Fruit fly (Drosophila melanogaster) whole organism, wandering third instar larva: ENCODE results near the gene PH4alphaNE2.
A peak's percentile ranks its signal among the peaks of the same experiment; 100 is the strongest.

Source experiments
- CG9705 ChIP-seq: fragments of 200-800 bp; sonication (Bioruptor generic); optimal IDR thresholded peaks from 2 replicates; lab custom pipeline; 2018; ENCODE audit warnings: missing biosample characterization, mild to moderate bottlenecking, missing genetic modification characterization
- CrebA ChIP-seq: fragments of 200-800 bp; sonication (Bioruptor generic); optimal IDR thresholded peaks from 2 replicates; lab custom pipeline; 2016; ENCODE audit warnings: missing biosample characterization, mild to moderate bottlenecking, missing genetic modification characterization, borderline replicate concordance
- Dfd ChIP-seq: fragments of >200 bp; optimal IDR thresholded peaks from 2 replicates; lab custom pipeline; 2017; ENCODE audit warnings: missing biosample characterization, missing genetic modification characterization
- Dif ChIP-seq: fragments of 200-275, 200-300 bp; sonication (Bioruptor generic); optimal IDR thresholded peaks from 2 replicates; lab custom pipeline; 2018; ENCODE audit warnings: missing biosample characterization, missing genetic modification characterization; ENCODE audit not compliant: partially characterized antibody
- GATAd ChIP-seq: sonication (Bioruptor generic); optimal IDR thresholded peaks from 2 replicates; lab custom pipeline; 2016; ENCODE audit warnings: missing biosample characterization, missing genetic modification characterization
- HLH106 ChIP-seq: fragments of 200-800 bp; optimal IDR thresholded peaks from 3 replicates; lab custom pipeline; 2019; ENCODE audit warnings: missing biosample characterization, mild to moderate bottlenecking, missing genetic modification characterization, moderate library complexity
- Hnf4 ChIP-seq: fragments of 200-800 bp; sonication (Bioruptor generic); optimal IDR thresholded peaks from 2 replicates; lab custom pipeline; 2016; ENCODE audit warnings: missing biosample characterization, mild to moderate bottlenecking, missing genetic modification characterization
- Hr78 ChIP-seq: fragments of >200 bp; optimal IDR thresholded peaks from 2 replicates; lab custom pipeline; 2017; ENCODE audit warnings: missing biosample characterization, missing genetic modification characterization
- Hr83 ChIP-seq: fragments of 200-300 bp; sonication (Bioruptor generic); optimal IDR thresholded peaks from 2 replicates; lab custom pipeline; 2016; ENCODE audit warnings: missing biosample characterization, mild to moderate bottlenecking, missing genetic modification characterization, moderate library complexity; ENCODE audit not compliant: poor library complexity, severe bottlenecking
- Jra ChIP-seq: sonication (Bioruptor generic); optimal IDR thresholded peaks from 2 replicates; lab custom pipeline; 2016; ENCODE audit warnings: missing biosample characterization, missing genetic modification characterization
- Mio ChIP-seq: sonication (Bioruptor generic); optimal IDR thresholded peaks from 2 replicates; lab custom pipeline; 2016; ENCODE audit warnings: missing biosample characterization, missing genetic modification characterization
- Myc ChIP-seq: fragments of >200 bp; optimal IDR thresholded peaks from 2 replicates; lab custom pipeline; 2017
- N ChIP-seq: fragments of >200 bp; optimal IDR thresholded peaks from 2 replicates; lab custom pipeline; 2018; ENCODE audit warnings: missing biosample characterization, missing external identifiers, missing genetic modification characterization
- OdsH ChIP-seq: fragments of 200-800 bp; sonication (Bioruptor generic); optimal IDR thresholded peaks from 2 replicates; lab custom pipeline; 2016; ENCODE audit warnings: missing biosample characterization, mild to moderate bottlenecking, missing genetic modification characterization
- Rel ChIP-seq, 2 experiments: fragments of 200-800 bp; sonication (Bioruptor generic) in 1 of 2; optimal IDR thresholded peaks; 2 replicates in 1 of 2; 3 replicates in 1 of 2; lab custom pipeline; 2016 to 2019; ENCODE audit warnings: mild to moderate bottlenecking in 2 of 2, missing biosample characterization in 2 of 2, missing genetic modification characterization in 2 of 2, moderate library complexity in 1 of 2
- Sp1 ChIP-seq: fragments of 200-800 bp; sonication (Bioruptor generic); optimal IDR thresholded peaks from 3 replicates; lab custom pipeline; 2019; ENCODE audit warnings: missing biosample characterization, mild to moderate bottlenecking, missing genetic modification characterization, moderate library complexity
- Vsx2 ChIP-seq: fragments of 200-300, 225-300 bp; sonication (Bioruptor generic); optimal IDR thresholded peaks from 2 replicates; lab custom pipeline; 2018; ENCODE audit warnings: missing biosample characterization, missing genetic modification characterization; ENCODE audit not compliant: partially characterized antibody
- br ChIP-seq: fragments of 200-800 bp; sonication (Bioruptor generic); optimal IDR thresholded peaks from 2 replicates; lab custom pipeline; 2016; ENCODE audit warnings: missing biosample characterization, missing genetic modification characterization
- brk ChIP-seq: fragments of 200-800 bp; sonication (Bioruptor generic); optimal IDR thresholded peaks from 2 replicates; lab custom pipeline; 2016; ENCODE audit warnings: missing biosample characterization, mild to moderate bottlenecking, missing genetic modification characterization
- dl ChIP-seq, 2 experiments: fragments of 175-275, 200-275 bp in 1 of 2; fragments of 200-275 bp in 1 of 2; sonication (Bioruptor generic); optimal IDR thresholded peaks; lab custom pipeline; 2018; ENCODE audit warnings: mild to moderate bottlenecking in 2 of 2, missing biosample characterization in 2 of 2, missing genetic modification characterization in 2 of 2, moderate library complexity in 2 of 2; ENCODE audit not compliant: partially characterized antibody in 2 of 2, insufficient read depth in 1 of 2
- dmrt93B ChIP-seq: fragments of 200-800 bp; sonication (Bioruptor generic); optimal IDR thresholded peaks from 2 replicates; lab custom pipeline; 2018; ENCODE audit warnings: missing biosample characterization, mild to moderate bottlenecking, missing genetic modification characterization
- ey ChIP-seq: fragments of 200-800 bp; sonication (Bioruptor generic); optimal IDR thresholded peaks from 2 replicates; lab custom pipeline; 2016; ENCODE audit warnings: missing biosample characterization, missing genetic modification characterization
- foxo ChIP-seq, 2 experiments: fragments of 200-800 bp; sonication (Bioruptor generic); optimal IDR thresholded peaks; 2 replicates in 1 of 2; 3 replicates in 1 of 2; lab custom pipeline; 2016 to 2017; ENCODE audit warnings: missing biosample characterization in 2 of 2, missing genetic modification characterization in 2 of 2
- fru ChIP-seq: fragments of 200-800 bp; sonication (Bioruptor generic); optimal IDR thresholded peaks from 3 replicates; lab custom pipeline; 2016; ENCODE audit warnings: missing biosample characterization, mild to moderate bottlenecking, missing genetic modification characterization
- h ChIP-seq: fragments of 200-800 bp; sonication (Bioruptor generic); optimal IDR thresholded peaks from 3 replicates; lab custom pipeline; 2016; ENCODE audit warnings: missing biosample characterization, mild to moderate bottlenecking, missing genetic modification characterization
- jim ChIP-seq: fragments of 175-275, 200-325 bp; sonication (Bioruptor generic); optimal IDR thresholded peaks from 2 replicates; lab custom pipeline; 2016; ENCODE audit warnings: missing biosample characterization, mild to moderate bottlenecking, missing genetic modification characterization
- psq ChIP-seq: fragments of 200-800 bp; sonication (Bioruptor generic); optimal IDR thresholded peaks from 3 replicates; lab custom pipeline; 2017; ENCODE audit warnings: missing biosample characterization, mild to moderate bottlenecking, missing genetic modification characterization, moderate library complexity
- rgr ChIP-seq: fragments of 200-800 bp; sonication (Bioruptor generic); optimal IDR thresholded peaks from 3 replicates; lab custom pipeline; 2016; ENCODE audit warnings: missing biosample characterization, mild to moderate bottlenecking, missing genetic modification characterization
- sage ChIP-seq: fragments of 200-800 bp; sonication (Bioruptor generic); optimal IDR thresholded peaks from 2 replicates; lab custom pipeline; 2016; ENCODE audit warnings: missing biosample characterization, mild to moderate bottlenecking, missing genetic modification characterization
- sv ChIP-seq: fragments of 200-800 bp; sonication (Bioruptor generic); optimal IDR thresholded peaks from 3 replicates; lab custom pipeline; 2016; ENCODE audit warnings: missing biosample characterization, missing genetic modification characterization
- tai ChIP-seq: sonication (Bioruptor generic); optimal IDR thresholded peaks from 2 replicates; lab custom pipeline; 2016; ENCODE audit warnings: missing biosample characterization, missing genetic modification characterization
- usp ChIP-seq: fragments of >200 bp; optimal IDR thresholded peaks from 2 replicates; lab custom pipeline; 2017; ENCODE audit warnings: missing biosample characterization, missing genetic modification characterization
- woc ChIP-seq: sonication (Bioruptor generic); optimal IDR thresholded peaks from 2 replicates; lab custom pipeline; 2016; ENCODE audit warnings: missing biosample characterization, mild to moderate bottlenecking, missing genetic modification characterization

The PH4alphaNE2 gene

DNA sequence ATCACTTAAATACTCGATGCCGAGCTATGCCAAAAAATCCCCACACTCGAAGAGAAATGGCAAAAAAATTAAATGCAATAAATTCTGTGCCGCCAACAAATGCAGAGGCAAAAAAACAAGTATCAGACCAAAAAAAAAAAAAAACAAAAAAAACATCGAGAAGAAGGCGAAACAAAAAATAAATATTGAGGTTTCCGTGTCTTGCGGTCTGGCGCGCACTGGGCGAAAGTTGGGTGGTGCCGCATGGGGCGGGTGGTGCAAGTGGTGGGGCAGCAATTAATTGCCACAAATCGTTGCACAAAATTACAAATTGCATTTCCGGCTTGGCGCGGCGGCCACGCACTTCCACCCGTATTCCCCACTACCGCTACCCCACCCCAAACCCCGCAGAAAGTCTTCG lies 22.4 kb upstream of the PH4alphaNE2 start:
- no peak for TF ChIP-seq Hr78 (GFP tag; lab: Kevin White, UChicago)
- no peak for TF ChIP-seq Rel (GFP tag; optimal IDR thresholded peaks at IDR 0.05; lab: Kevin White, UChicago)
- peak; percentile 28 for TF ChIP-seq Rel (tag; optimal IDR thresholded peaks at IDR 0.05; lab: Kevin White, UChicago)

DNA sequence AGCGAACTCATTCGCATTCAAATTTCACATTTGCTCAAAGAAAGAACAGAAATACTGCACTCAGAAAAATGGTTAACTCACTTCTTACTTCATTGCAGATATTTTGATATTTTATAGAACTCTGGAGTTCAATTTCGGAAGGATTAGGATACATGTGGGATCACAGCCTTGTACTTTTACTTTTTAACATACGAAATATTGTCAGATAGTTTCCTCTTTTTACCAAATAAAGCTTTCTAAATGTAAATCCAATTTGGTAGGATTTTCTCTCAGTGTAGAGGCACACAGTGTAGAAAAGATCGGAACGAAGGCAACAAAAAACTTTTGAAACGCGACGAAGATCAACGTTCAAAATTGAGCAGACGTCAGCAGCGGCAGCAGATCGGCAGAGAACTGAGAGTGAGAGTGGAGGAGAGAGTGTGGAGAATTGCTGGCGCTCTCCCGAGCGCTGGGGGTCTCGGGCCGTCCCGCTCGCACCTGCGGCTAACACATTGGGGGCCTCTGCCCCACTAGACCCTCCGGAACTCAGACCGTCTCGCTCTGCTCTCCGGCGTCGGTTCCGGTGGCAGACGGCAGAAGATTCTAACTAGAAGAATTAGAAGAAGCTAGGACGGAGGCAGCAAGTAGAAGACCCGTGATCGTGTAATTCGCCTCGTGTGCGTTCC lies 20.1 kb upstream of the PH4alphaNE2 start, which contains the start of gene tmod:
tmod (plus strand) TSS at position 619 of the 665 bp plus-strand sequence.
- TF ChIP-seq h (GFP tag; lab: Kevin White, UChicago) (peak; percentile 55), brk (no peak), Jra (GFP tag; lab: Kevin White, UChicago) (no peak), dmrt93B (GFP tag; lab: Kevin White, UChicago) (no peak), OdsH (GFP tag; lab: Kevin White, UChicago) (peak; percentile 4), ey (peak; percentile 24), Hnf4 (no peak), rgr (GFP tag; lab: Kevin White, UChicago) (no peak), HLH106 (peak; percentile 28), CG9705 (GFP tag; lab: Kevin White, UChicago) (no peak), Mio (GFP tag; lab: Kevin White, UChicago) (no peak), CrebA (GFP tag; lab: Kevin White, UChicago) (no peak), tai (GFP tag; lab: Kevin White, UChicago) (no peak), fru (GFP tag; lab: Kevin White, UChicago) (peak; percentile 10), dl (GFP tag; optimal IDR thresholded peaks at IDR 0.05; lab: Kevin White, UChicago; ENCODE audit: insufficient read depth in 1 of 2, partially characterized antibody in 2 of 2) (peak in 1 of 2 experiments; percentile 38), N (no peak), Dif (peak; percentile 56), psq (GFP tag; lab: Kevin White, UChicago) (no peak), sage (no peak), Sp1 (no peak), woc (no peak), Dfd (GFP tag; lab: Kevin White, UChicago) (no peak), jim (no peak), sv (GFP tag; lab: Kevin White, UChicago) (no peak), Myc (lab: Kevin White, UChicago) (no peak), Hr78 (GFP tag; lab: Kevin White, UChicago) (no peak), foxo (GFP tag; optimal IDR thresholded peaks at IDR 0.05; lab: Kevin White, UChicago) (peak in 1 of 2 experiments; percentile 17), usp (no peak), br (peak; percentile 5)

DNA sequence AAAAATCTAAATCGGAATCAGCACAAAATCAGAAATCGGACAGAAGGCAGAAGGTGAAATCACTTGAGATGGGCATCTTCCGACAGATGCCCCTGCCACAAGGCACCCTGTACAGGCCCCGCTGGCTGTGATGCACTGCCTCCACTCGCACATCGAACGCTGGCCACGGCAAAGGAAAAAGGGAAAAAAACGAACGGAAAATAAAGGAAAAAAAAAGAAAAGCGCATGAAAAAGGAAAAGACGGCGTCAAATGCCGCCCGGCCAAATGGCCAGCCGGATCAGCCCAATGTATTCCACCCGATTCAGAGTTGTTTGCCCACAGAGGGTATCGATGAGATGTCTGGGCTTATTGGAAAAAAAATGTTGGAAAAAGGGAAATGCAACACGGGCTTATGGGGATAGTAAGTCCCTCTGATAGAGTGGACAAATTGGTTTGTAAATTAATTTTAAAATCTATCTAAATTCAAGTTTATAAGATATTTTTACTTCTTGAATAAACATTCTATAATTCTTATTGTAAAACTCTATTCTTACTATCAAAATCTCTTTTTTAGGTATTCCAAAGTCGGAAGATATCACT lies 19.2 kb upstream of the PH4alphaNE2 start:
- TF ChIP-seq dl (GFP tag; optimal IDR thresholded peaks at IDR 0.05; lab: Kevin White, UChicago; ENCODE audit: insufficient read depth in 1 of 2, partially characterized antibody in 2 of 2) (no peak), CG9705 (GFP tag; lab: Kevin White, UChicago) (no peak), sv (GFP tag; lab: Kevin White, UChicago) (no peak), GATAd (GFP tag; lab: Kevin White, UChicago) (no peak), foxo (GFP tag; optimal IDR thresholded peaks at IDR 0.05; lab: Kevin White, UChicago) (no peak), rgr (GFP tag; lab: Kevin White, UChicago) (no peak), dmrt93B (GFP tag; lab: Kevin White, UChicago) (no peak), fru (GFP tag; lab: Kevin White, UChicago) (no peak), N (no peak), HLH106 (no peak), Vsx2 (no peak), Hr78 (GFP tag; lab: Kevin White, UChicago) (no peak), Dfd (GFP tag; lab: Kevin White, UChicago) (no peak), ey (no peak), Hnf4 (no peak), usp (no peak), Hr83 (no peak)
